Worm (Caenorhabditis elegans): Measurements from ENCODE around the gene H10E21.4.

DNA sequence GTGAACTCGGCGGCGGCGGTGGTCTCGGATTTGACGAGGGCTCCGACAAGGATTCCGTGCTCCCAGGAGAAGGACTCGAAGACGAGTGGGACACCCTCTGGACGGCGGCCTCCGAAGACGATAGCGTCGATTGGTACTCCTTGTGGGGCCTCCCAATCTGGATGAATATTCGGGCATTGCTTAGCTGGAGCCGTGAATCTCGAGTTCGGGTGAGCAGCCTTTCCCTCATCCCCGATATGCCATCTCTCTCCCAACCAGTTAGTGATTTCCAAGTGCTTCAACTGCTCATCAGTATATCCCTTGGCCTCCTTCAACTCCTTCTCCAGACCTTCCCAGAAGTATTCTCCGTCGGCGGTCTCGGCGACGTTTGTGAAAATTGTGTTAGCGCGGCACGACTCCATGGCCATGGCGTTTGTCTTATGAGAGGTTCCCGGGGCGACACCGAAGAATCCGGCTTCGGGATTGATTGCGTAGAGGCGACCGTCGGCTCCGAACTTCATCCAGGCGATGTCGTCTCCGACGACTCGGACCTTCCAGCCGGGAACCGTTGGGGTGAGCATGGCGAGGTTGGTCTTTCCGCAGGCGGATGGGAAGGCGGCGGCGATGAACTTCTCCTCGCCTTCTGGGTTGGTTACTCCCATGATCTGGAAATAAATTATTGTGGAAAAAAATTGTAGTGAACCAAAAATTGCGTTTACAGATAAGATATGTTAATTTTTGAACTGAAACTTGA is 44.3 kb upstream of the H10E21.4 start:
- TF ChIP-seq dao-5 (tag; optimal IDR thresholded peaks at IDR 0.05): no peak
- TF ChIP-seq him-1 (tag; optimal IDR thresholded peaks at IDR 0.05): no peak
